Worm (Caenorhabditis elegans) whole organism, mixed stage, embryonic: ENCODE measurements around the gene Y57E12AL.6.
A peak's percentile ranks its signal among the peaks of the same experiment; 100 is the strongest.

Experiments
- M03D4.4 ChIP-seq: sonication (generic microtip); optimal IDR thresholded peaks from 2 replicates; lab custom pipeline; 2017; ENCODE audit warnings: mild to moderate bottlenecking, missing genetic modification characterization, missing compliant biosample characterization
- bed-3 ChIP-seq: fragments of 200-800 bp; sonication (Bioruptor generic); optimal IDR thresholded peaks from 3 replicates; lab custom pipeline; 2018; ENCODE audit warnings: mild to moderate bottlenecking, missing genetic modification characterization, moderate library complexity, missing compliant biosample characterization
- blmp-1 ChIP-seq: fragments of 150-350 bp; optimal IDR thresholded peaks from 2 replicates; lab custom pipeline; 2014; ENCODE audit warnings: missing biosample characterization, missing genetic modification characterization
- ceh-39 ChIP-seq: fragments of 150-350 bp; optimal IDR thresholded peaks from 2 replicates; lab custom pipeline; 2014; ENCODE audit warnings: missing biosample characterization, missing genetic modification characterization
- ceh-43 ChIP-seq: fragments of 200-800 bp; sonication (Bioruptor generic); optimal IDR thresholded peaks from 2 replicates; lab custom pipeline; 2018; ENCODE audit warnings: mild to moderate bottlenecking, missing genetic modification characterization, moderate library complexity, missing compliant biosample characterization
- ceh-83 ChIP-seq: fragments of 200-800 bp; sonication (Bioruptor generic); optimal IDR thresholded peaks from 2 replicates; lab custom pipeline; 2018; ENCODE audit warnings: mild to moderate bottlenecking, missing genetic modification characterization, missing compliant biosample characterization
- ces-1 ChIP-seq: fragments of 150-350 bp; optimal IDR thresholded peaks from 2 replicates; lab custom pipeline; 2014; ENCODE audit warnings: missing biosample characterization, missing genetic modification reagents, missing genetic modification characterization
- cnd-1 ChIP-seq: fragments of 200-800 bp; sonication (Bioruptor generic); optimal IDR thresholded peaks from 2 replicates; lab custom pipeline; 2018; ENCODE audit warnings: mild to moderate bottlenecking, missing genetic modification characterization, missing compliant biosample characterization
- drap-1 ChIP-seq: fragments of 200-800 bp; sonication (Bioruptor generic); optimal IDR thresholded peaks from 3 replicates; lab custom pipeline; 2018; ENCODE audit warnings: mild to moderate bottlenecking, missing genetic modification characterization, missing compliant biosample characterization
- elt-1 ChIP-seq: sonication (generic microtip); optimal IDR thresholded peaks from 2 replicates; lab custom pipeline; 2017; ENCODE audit warnings: missing genetic modification characterization, mild to moderate bottlenecking, missing compliant biosample characterization, antibody characterized with exemption, moderate library complexity, borderline replicate concordance; ENCODE audit not compliant: insufficient read depth
- elt-3 ChIP-seq: fragments of 150-350 bp; optimal IDR thresholded peaks from 2 replicates; lab custom pipeline; 2014; ENCODE audit warnings: missing biosample characterization, missing genetic modification characterization
- flh-1 ChIP-seq: fragments of 200-800 bp; sonication (Bioruptor generic); optimal IDR thresholded peaks from 2 replicates; lab custom pipeline; 2018; ENCODE audit warnings: mild to moderate bottlenecking, missing genetic modification characterization, moderate library complexity, missing compliant biosample characterization
- ham-2 ChIP-seq: fragments of 200-800 bp; sonication (Bioruptor generic); optimal IDR thresholded peaks from 2 replicates; lab custom pipeline; 2018; ENCODE audit warnings: mild to moderate bottlenecking, missing genetic modification characterization, missing compliant biosample characterization
- hlh-1 ChIP-seq: fragments of 150-350 bp; optimal IDR thresholded peaks from 2 replicates; lab custom pipeline; 2014; ENCODE audit warnings: missing biosample characterization, missing genetic modification reagents, missing genetic modification characterization
- lin-13 ChIP-seq: fragments of 150-350 bp; optimal IDR thresholded peaks from 2 replicates; lab custom pipeline; 2014; ENCODE audit warnings: missing biosample characterization, missing genetic modification characterization
- lin-32 ChIP-seq: fragments of 200-800 bp; sonication (Bioruptor generic); optimal IDR thresholded peaks from 2 replicates; lab custom pipeline; 2018; ENCODE audit warnings: mild to moderate bottlenecking, missing genetic modification characterization, missing compliant biosample characterization
- lsy-2 ChIP-seq: fragments of 150-350 bp; optimal IDR thresholded peaks from 2 replicates; lab custom pipeline; 2014; ENCODE audit warnings: missing biosample characterization, missing genetic modification characterization
- mab-5 ChIP-seq: fragments of 150-350 bp; optimal IDR thresholded peaks from 2 replicates; lab custom pipeline; 2014; ENCODE audit warnings: missing biosample characterization, missing genetic modification characterization
- mep-1 ChIP-seq: fragments of 150-350 bp; optimal IDR thresholded peaks from 2 replicates; lab custom pipeline; 2017; ENCODE audit warnings: missing biosample characterization, missing genetic modification reagents, missing genetic modification characterization, inconsistent platforms
- mls-2 ChIP-seq: sonication (generic microtip); optimal IDR thresholded peaks from 2 replicates; lab custom pipeline; 2016; ENCODE audit warnings: mild to moderate bottlenecking, missing genetic modification characterization, moderate library complexity, missing compliant biosample characterization
- nhr-12 ChIP-seq: fragments of 150-350 bp; optimal IDR thresholded peaks from 2 replicates; lab custom pipeline; 2014; ENCODE audit warnings: missing biosample characterization, missing genetic modification characterization
- nhr-2 ChIP-seq: fragments of 150-350 bp; optimal IDR thresholded peaks from 2 replicates; lab custom pipeline; 2014; ENCODE audit warnings: missing biosample characterization, missing genetic modification characterization
- nhr-237 ChIP-seq: fragments of 150-350 bp; optimal IDR thresholded peaks from 2 replicates; lab custom pipeline; 2014; ENCODE audit warnings: missing biosample characterization, missing genetic modification characterization
- nhr-28 ChIP-seq: fragments of 150-350 bp; optimal IDR thresholded peaks from 2 replicates; lab custom pipeline; 2014; ENCODE audit warnings: missing biosample characterization, missing genetic modification characterization
- nhr-76 ChIP-seq: sonication (generic microtip); optimal IDR thresholded peaks from 2 replicates; lab custom pipeline; 2017; ENCODE audit warnings: missing biosample characterization, missing genetic modification characterization
- pha-4 ChIP-seq: fragments of 150-350 bp; optimal IDR thresholded peaks from 2 replicates; lab custom pipeline; 2018; ENCODE audit warnings: missing biosample characterization, missing genetic modification reagents, missing genetic modification characterization
- sem-2 ChIP-seq: fragments of 200-800 bp; sonication (Bioruptor generic); optimal IDR thresholded peaks from 2 replicates; lab custom pipeline; 2018; ENCODE audit warnings: mild to moderate bottlenecking, missing genetic modification characterization, missing compliant biosample characterization
- snpc-4 ChIP-seq: fragments of 150-350 bp; optimal IDR thresholded peaks from 2 replicates; lab custom pipeline; 2014; ENCODE audit warnings: missing biosample characterization, missing genetic modification characterization
- sptf-1 ChIP-seq: sonication (generic microtip); optimal IDR thresholded peaks from 2 replicates; lab custom pipeline; 2017; ENCODE audit warnings: mild to moderate bottlenecking, missing genetic modification characterization, moderate library complexity, missing compliant biosample characterization
- tbx-8 ChIP-seq: fragments of 200-800 bp; sonication (Bioruptor generic); optimal IDR thresholded peaks from 2 replicates; lab custom pipeline; 2018; ENCODE audit warnings: mild to moderate bottlenecking, missing genetic modification characterization, moderate library complexity, missing compliant biosample characterization
- unc-120 ChIP-seq: sonication (generic microtip); optimal IDR thresholded peaks from 2 replicates; lab custom pipeline; 2017; ENCODE audit warnings: missing genetic modification characterization, missing compliant biosample characterization; ENCODE audit not compliant: poor library complexity, severe bottlenecking
- unc-39 ChIP-seq: fragments of 150-350 bp; optimal IDR thresholded peaks from 2 replicates; lab custom pipeline; 2014; ENCODE audit warnings: missing biosample characterization, missing genetic modification characterization
- unc-62 ChIP-seq: fragments of 150-350 bp; optimal IDR thresholded peaks from 2 replicates; lab custom pipeline; 2014; ENCODE audit warnings: missing biosample characterization, missing genetic modification reagents, missing genetic modification characterization
- zip-8 ChIP-seq: fragments of 150-350 bp; optimal IDR thresholded peaks from 2 replicates; lab custom pipeline; 2014; ENCODE audit warnings: missing biosample characterization, missing genetic modification characterization
- ztf-11 ChIP-seq: fragments of 150-350 bp; optimal IDR thresholded peaks from 2 replicates; lab custom pipeline; 2014; ENCODE audit warnings: missing biosample characterization, missing genetic modification characterization

Y57E12AL.6 gene

ce11 chrV:7060396-7060795 lies at the start of gene Y57E12AL.6, which contains the start of gene Y57E12AL.1:
Gene Y57E12AL.6 (minus strand): TSS chrV:7060470.
Gene Y57E12AL.1 (plus strand): TSS chrV:7060530.
- TF ChIP-seq pha-4 (tag; lab: Kevin White, UChicago) = peak; percentile 23
- no peak for TF ChIP-seq flh-1 (GFP tag; lab: Kevin White, UChicago)
- no peak for TF ChIP-seq snpc-4
- peak; percentile 14 for TF ChIP-seq ham-2 (GFP tag; lab: Kevin White, UChicago)
- TF ChIP-seq mab-5 = no peak
- TF ChIP-seq unc-62 = peak; percentile 10
- TF ChIP-seq sptf-1 = peak; percentile 89
- TF ChIP-seq mls-2 = peak; percentile 72
- peak; percentile 56 for TF ChIP-seq ceh-39 (tag; lab: Kevin White, UChicago)
- no peak for TF ChIP-seq elt-3 (tag; lab: Kevin White, UChicago)
- peak; percentile 73 for TF ChIP-seq lsy-2 (tag; lab: Kevin White, UChicago)
- TF ChIP-seq nhr-2 = no peak
- TF ChIP-seq hlh-1 (tag; lab: Kevin White, UChicago) = peak; percentile 35
- peak; percentile 68 for TF ChIP-seq ceh-43 (GFP tag; lab: Kevin White, UChicago)
- TF ChIP-seq elt-1 = no peak
- peak; percentile 80 for TF ChIP-seq lin-13 (tag; lab: Kevin White, UChicago)
- peak; percentile 71 for TF ChIP-seq mep-1 (tag; lab: Kevin White, UChicago)
- TF ChIP-seq bed-3 = peak; percentile 39
- peak; percentile 12 for TF ChIP-seq lin-32
- no peak for TF ChIP-seq nhr-28 (tag; lab: Kevin White, UChicago)
- peak; percentile 53 for TF ChIP-seq cnd-1 (tag; lab: Kevin White, UChicago)
- TF ChIP-seq ztf-11 (tag; lab: Kevin White, UChicago) = no peak
- no peak for TF ChIP-seq nhr-12 (tag; lab: Kevin White, UChicago)
- TF ChIP-seq zip-8 (tag; lab: Kevin White, UChicago) = peak; percentile 71
- TF ChIP-seq sem-2 (GFP tag; lab: Kevin White, UChicago) = peak; percentile 11
- peak; percentile 67 for TF ChIP-seq nhr-237 (tag; lab: Kevin White, UChicago)
- TF ChIP-seq blmp-1 (tag; lab: Kevin White, UChicago) = no peak
- TF ChIP-seq unc-39 = no peak
- TF ChIP-seq nhr-76 (tag; lab: Kevin White, UChicago) = no peak
- TF ChIP-seq drap-1 (GFP tag; lab: Kevin White, UChicago) = peak; percentile 1
- TF ChIP-seq M03D4.4 (tag; lab: Kevin White, UChicago) = peak; percentile 78
- TF ChIP-seq tbx-8 (GFP tag; lab: Kevin White, UChicago) = no peak
- TF ChIP-seq ces-1 (GFP tag; lab: Kevin White, UChicago) = peak; percentile 37
- TF ChIP-seq unc-120 (tag; lab: Kevin White, UChicago) = peak; percentile 55
- TF ChIP-seq ceh-83 (GFP tag; lab: Kevin White, UChicago) = no peak

ce11 chrV:7106499-7107152 lies 46.4 kb upstream of the Y57E12AL.6 start:
- TF ChIP-seq unc-39 (no peak), nhr-2 (no peak), unc-62 (no peak), snpc-4 (no peak), elt-1 (no peak), hlh-1 (tag; lab: Kevin White, UChicago) (no peak), nhr-12 (tag; lab: Kevin White, UChicago) (no peak), nhr-28 (tag; lab: Kevin White, UChicago) (no peak), nhr-237 (tag; lab: Kevin White, UChicago) (no peak), elt-3 (tag; lab: Kevin White, UChicago) (no peak), zip-8 (tag; lab: Kevin White, UChicago) (no peak), drap-1 (GFP tag; lab: Kevin White, UChicago) (no peak)
- TF ChIP-seq, all 35 proteins: peak for 0

ce11 chrV:7103247-7103646 lies 43.0 kb upstream of the Y57E12AL.6 start, which contains the start of gene odr-2:
Gene odr-2 (plus strand): TSS chrV:7103547.
- no peak for TF ChIP-seq zip-8 (tag; lab: Kevin White, UChicago)
- TF ChIP-seq nhr-237 (tag; lab: Kevin White, UChicago) = no peak
- no peak for TF ChIP-seq ztf-11 (tag; lab: Kevin White, UChicago)
- no peak for TF ChIP-seq nhr-2
- TF ChIP-seq elt-3 (tag; lab: Kevin White, UChicago) = no peak
- no peak for TF ChIP-seq cnd-1 (tag; lab: Kevin White, UChicago)
- TF ChIP-seq sptf-1 = no peak
- TF ChIP-seq nhr-28 (tag; lab: Kevin White, UChicago) = no peak
- TF ChIP-seq ceh-39 (tag; lab: Kevin White, UChicago) = no peak
- no peak for TF ChIP-seq mab-5
- TF ChIP-seq lsy-2 (tag; lab: Kevin White, UChicago) = no peak
- TF ChIP-seq sem-2 (GFP tag; lab: Kevin White, UChicago) = no peak
- no peak for TF ChIP-seq ceh-43 (GFP tag; lab: Kevin White, UChicago)
- TF ChIP-seq elt-1 = no peak
- no peak for TF ChIP-seq drap-1 (GFP tag; lab: Kevin White, UChicago)
- TF ChIP-seq pha-4 (tag; lab: Kevin White, UChicago) = no peak
- no peak for TF ChIP-seq ceh-83 (GFP tag; lab: Kevin White, UChicago)
- no peak for TF ChIP-seq nhr-76 (tag; lab: Kevin White, UChicago)
